Fruit fly (Drosophila melanogaster) whole organism, embryonic: ENCODE measurements around the gene CG34148.

Experiments used
- Atf6 ChIP-seq: fragments of 200-800 bp; sonication (Bioruptor generic); IDR thresholded peaks from 2 replicates; pipeline ENCODE4 v1.3.6; 2022; ENCODE audit warnings: missing biosample characterization, missing genetic modification characterization
- B-H2 ChIP-seq: fragments of 200-800 bp; sonication (Bioruptor generic); optimal IDR thresholded peaks from 2 replicates; lab custom pipeline; 2018; ENCODE audit warnings: missing biosample characterization, mild to moderate bottlenecking, missing genetic modification characterization
- BtbVII ChIP-seq: fragments of 200-800 bp; sonication (Bioruptor generic); optimal IDR thresholded peaks from 3 replicates; lab custom pipeline; 2017; ENCODE audit warnings: missing biosample characterization, mild to moderate bottlenecking, missing genetic modification characterization
- CG12104 ChIP-seq: fragments of 200-800 bp; sonication (Bioruptor generic); optimal IDR thresholded peaks from 3 replicates; lab custom pipeline; 2016; ENCODE audit warnings: missing biosample characterization, missing genetic modification characterization
- CG12155 ChIP-seq: fragments of 200-800 bp; sonication (Bioruptor generic); optimal IDR thresholded peaks from 3 replicates; lab custom pipeline; 2016; ENCODE audit warnings: missing biosample characterization, missing genetic modification characterization
- CG15601 ChIP-seq: fragments of 200-800 bp; sonication (Bioruptor generic); optimal IDR thresholded peaks from 3 replicates; lab custom pipeline; 2019; ENCODE audit warnings: missing biosample characterization, mild to moderate bottlenecking, missing genetic modification characterization, moderate library complexity
- CG16813 ChIP-seq: fragments of 200-800 bp; sonication (Bioruptor generic); IDR thresholded peaks from 3 replicates; pipeline ENCODE4 v1.3.6; 2022; ENCODE audit warnings: missing biosample characterization, missing genetic modification characterization; ENCODE audit not compliant: partially characterized antibody
- CG16815 ChIP-seq: fragments of 200-800 bp; sonication (Bioruptor generic); optimal IDR thresholded peaks from 3 replicates; lab custom pipeline; 2017; ENCODE audit warnings: missing biosample characterization, mild to moderate bottlenecking, missing genetic modification characterization
- CG17568 ChIP-seq: fragments of 200-800 bp; sonication (Bioruptor generic); optimal IDR thresholded peaks from 2 replicates; lab custom pipeline; 2018; ENCODE audit warnings: missing biosample characterization, mild to moderate bottlenecking, missing genetic modification characterization, moderate library complexity
- CG18011 ChIP-seq: fragments of 200-800 bp; sonication (Bioruptor generic); optimal IDR thresholded peaks from 2 replicates; lab custom pipeline; 2017; ENCODE audit warnings: missing biosample characterization, missing genetic modification characterization, mild to moderate bottlenecking, moderate library complexity, missing genotype
- CG18599 ChIP-seq: fragments of 200-800 bp; sonication (Bioruptor generic); optimal IDR thresholded peaks from 3 replicates; lab custom pipeline; 2017; ENCODE audit warnings: missing biosample characterization, missing genetic modification characterization, mild to moderate bottlenecking, moderate library complexity, missing genetic modification reagents
- CG31441 ChIP-seq: fragments of 200-800 bp; sonication (Bioruptor generic); IDR thresholded peaks from 2 replicates; pipeline ENCODE4 v1.3.6; 2022; ENCODE audit warnings: missing biosample characterization, missing genetic modification characterization
- CG4328 ChIP-seq: fragments of 200-800 bp; sonication (Bioruptor generic); optimal IDR thresholded peaks from 3 replicates; lab custom pipeline; 2017; ENCODE audit warnings: missing biosample characterization, missing genetic modification reagents, missing genetic modification characterization
- CG4360 ChIP-seq: fragments of 200-800 bp; sonication (Bioruptor generic); IDR thresholded peaks from 2 replicates; pipeline ENCODE4 v1.3.6; 2022; ENCODE audit warnings: missing biosample characterization, missing genetic modification characterization
- CG6272 ChIP-seq: fragments of 200-800 bp; sonication (Bioruptor generic); IDR thresholded peaks from 2 replicates; pipeline ENCODE4 v1.3.6; 2022; ENCODE audit warnings: missing biosample characterization, missing genetic modification characterization
- CG6689 ChIP-seq: fragments of 200-800 bp; sonication (Bioruptor generic); IDR thresholded peaks from 2 replicates; pipeline ENCODE4 v1.3.6; 2022; ENCODE audit warnings: missing biosample characterization, missing genetic modification characterization
- CG7745 ChIP-seq: fragments of 200-800 bp; sonication (Bioruptor generic); optimal IDR thresholded peaks from 2 replicates; lab custom pipeline; 2018; ENCODE audit warnings: missing biosample characterization, mild to moderate bottlenecking, missing genetic modification characterization, moderate library complexity
- D19B ChIP-seq: fragments of 200-800 bp; sonication (Bioruptor generic); optimal IDR thresholded peaks from 2 replicates; lab custom pipeline; 2017; ENCODE audit warnings: missing biosample characterization, mild to moderate bottlenecking, missing genetic modification characterization
- Fer1 ChIP-seq: fragments of 200-800 bp; sonication (Bioruptor generic); optimal IDR thresholded peaks from 2 replicates; lab custom pipeline; 2017; ENCODE audit warnings: missing biosample characterization, mild to moderate bottlenecking, missing genetic modification characterization
- H2.0 ChIP-seq: fragments of 200-800 bp; sonication (Bioruptor generic); IDR thresholded peaks from 2 replicates; pipeline ENCODE4 v1.3.6; 2022; ENCODE audit warnings: missing biosample characterization, missing genetic modification characterization
- HLH54F ChIP-seq: fragments of 200-800 bp; sonication (Bioruptor generic); optimal IDR thresholded peaks from 3 replicates; lab custom pipeline; 2016; ENCODE audit warnings: missing biosample characterization, missing genetic modification characterization
- HmgD ChIP-seq: fragments of 200-800 bp; sonication (Bioruptor generic); optimal IDR thresholded peaks from 3 replicates; lab custom pipeline; 2016; ENCODE audit warnings: missing biosample characterization, missing genetic modification characterization
- Meics ChIP-seq: fragments of 200-800 bp; sonication (Bioruptor generic); optimal IDR thresholded peaks from 2 replicates; lab custom pipeline; 2017; ENCODE audit warnings: missing biosample characterization, mild to moderate bottlenecking, missing genetic modification characterization
- Sry-δ ChIP-seq: fragments of 200-800 bp; sonication (Bioruptor generic); optimal IDR thresholded peaks from 2 replicates; lab custom pipeline; 2016; ENCODE audit warnings: missing biosample characterization, missing genetic modification characterization
- Stat92E ChIP-seq, 3 experiments: fragments of >200 bp in 2 of 3; fragments of 200-800 bp in 1 of 3; sonication (Bioruptor generic) in 1 of 3; optimal IDR thresholded peaks; 2 replicates each; lab custom pipeline; 2017 to 2019; ENCODE audit warnings: missing biosample characterization in 3 of 3, missing genetic modification characterization in 3 of 3, mild to moderate bottlenecking in 1 of 3, moderate library complexity in 1 of 3
- bigmax ChIP-seq: fragments of 200-800 bp; sonication (Bioruptor generic); optimal IDR thresholded peaks from 2 replicates; lab custom pipeline; 2018; ENCODE audit warnings: missing biosample characterization, mild to moderate bottlenecking, missing genetic modification characterization
- chn ChIP-seq: fragments of 200-800 bp; sonication (Bioruptor generic); optimal IDR thresholded peaks from 2 replicates; lab custom pipeline; 2016; ENCODE audit warnings: missing biosample characterization, missing genetic modification characterization
- dan ChIP-seq: fragments of 200-800 bp; sonication (Bioruptor generic); IDR thresholded peaks from 2 replicates; pipeline ENCODE4 v1.3.6; 2022; ENCODE audit warnings: missing biosample characterization, missing genetic modification characterization
- ems ChIP-seq: fragments of 200-800 bp; sonication (Bioruptor generic); optimal IDR thresholded peaks from 3 replicates; lab custom pipeline; 2016; ENCODE audit warnings: missing biosample characterization, missing genetic modification characterization
- her ChIP-seq: fragments of 200-800 bp; sonication (Bioruptor generic); optimal IDR thresholded peaks from 2 replicates; lab custom pipeline; 2016; ENCODE audit warnings: missing biosample characterization, missing genetic modification characterization
- ind ChIP-seq: fragments of 200-800 bp; sonication (Bioruptor generic); optimal IDR thresholded peaks from 3 replicates; lab custom pipeline; 2016; ENCODE audit warnings: missing biosample characterization, missing genetic modification characterization
- insv ChIP-seq, 2 experiments: fragments of 200-800 bp; sonication (Bioruptor generic); optimal IDR thresholded peaks; 3 replicates each; lab custom pipeline; 2016 to 2018; ENCODE audit warnings: missing biosample characterization in 2 of 2, missing genetic modification characterization in 2 of 2
- kay ChIP-seq: fragments of 200-800 bp; sonication (Bioruptor generic); optimal IDR thresholded peaks from 2 replicates; lab custom pipeline; 2016; ENCODE audit warnings: missing biosample characterization, missing genetic modification characterization
- lov ChIP-seq, 2 experiments: fragments of 200-800 bp in 1 of 2; fragments of >200 bp in 1 of 2; sonication (Bioruptor generic) in 1 of 2; IDR thresholded peaks in 1 of 2; optimal IDR thresholded peaks in 1 of 2; 2 replicates in 1 of 2; 3 replicates in 1 of 2; pipeline versions ENCODE4 v1.3.6 to Lab custom; 2017 to 2022; ENCODE audit warnings: missing biosample characterization in 1 of 2, missing genetic modification characterization in 1 of 2
- pan ChIP-seq, 4 experiments: fragments of >200 bp in 3 of 4; fragments of 200-800 bp in 1 of 4; sonication (Bioruptor generic) in 1 of 4; optimal IDR thresholded peaks in 3 of 4; IDR thresholded peaks in 1 of 4; 2 replicates each; pipeline versions ENCODE4 v1.3.6 to Lab custom; 2017 to 2022; ENCODE audit warnings: missing biosample characterization in 2 of 4, missing genetic modification characterization in 2 of 4, mixed read lengths in 1 of 4
- pros ChIP-seq: fragments of 200-800 bp; sonication (Bioruptor generic); optimal IDR thresholded peaks from 3 replicates; lab custom pipeline; 2019; ENCODE audit warnings: missing biosample characterization, mild to moderate bottlenecking, missing genetic modification characterization, moderate library complexity
- rib ChIP-seq: fragments of 200-800 bp; sonication (Bioruptor generic); IDR thresholded peaks from 2 replicates; pipeline ENCODE4 v1.3.6; 2022; ENCODE audit warnings: missing biosample characterization, missing genetic modification characterization
- sna ChIP-seq: fragments of 200-800 bp; sonication (Bioruptor generic); IDR thresholded peaks from 2 replicates; pipeline ENCODE4 v1.3.6; 2022; ENCODE audit warnings: missing biosample characterization, missing genetic modification characterization; ENCODE audit not compliant: partially characterized antibody
- sqz ChIP-seq: fragments of 200-800 bp; sonication (Bioruptor generic); optimal IDR thresholded peaks from 3 replicates; lab custom pipeline; 2018; ENCODE audit warnings: missing biosample characterization, mild to moderate bottlenecking, missing genetic modification characterization
- tin ChIP-seq: fragments of 200-800 bp; sonication (Bioruptor generic); optimal IDR thresholded peaks from 3 replicates; lab custom pipeline; 2016; ENCODE audit warnings: missing biosample characterization, missing genetic modification characterization
- tna ChIP-seq: fragments of 200-800 bp; sonication (Bioruptor generic); IDR thresholded peaks from 2 replicates; pipeline ENCODE4 v1.3.6; 2022; ENCODE audit warnings: missing biosample characterization, missing genetic modification characterization; ENCODE audit not compliant: partially characterized antibody
- ttk ChIP-seq: fragments of 200-800 bp; sonication (Bioruptor generic); IDR thresholded peaks from 2 replicates; pipeline ENCODE4 v2.1.2; 2022; ENCODE audit warnings: missing biosample characterization, missing genetic modification characterization
- vfl ChIP-seq: fragments of 200-800 bp; sonication (Bioruptor generic); optimal IDR thresholded peaks from 2 replicates; lab custom pipeline; 2016; ENCODE audit warnings: missing biosample characterization, missing genetic modification characterization
- vnd ChIP-seq: fragments of 200-800 bp; sonication (Bioruptor generic); IDR thresholded peaks from 3 replicates; pipeline ENCODE4 v1.3.6; 2022; ENCODE audit warnings: missing biosample characterization, missing genetic modification characterization; ENCODE audit not compliant: partially characterized antibody
- wor ChIP-seq: fragments of 200-800 bp; sonication (Bioruptor generic); IDR thresholded peaks from 2 replicates; pipeline ENCODE4 v1.3.6; 2022; ENCODE audit warnings: missing biosample characterization, missing genetic modification characterization
- zf30C ChIP-seq: fragments of 200-800 bp; sonication (Bioruptor generic); optimal IDR thresholded peaks from 3 replicates; lab custom pipeline; 2018; ENCODE audit warnings: missing biosample characterization, mild to moderate bottlenecking, missing genetic modification characterization
- zfh2 ChIP-seq: fragments of 200-800 bp; sonication (Bioruptor generic); optimal IDR thresholded peaks from 2 replicates; lab custom pipeline; 2016; ENCODE audit warnings: missing biosample characterization, missing genetic modification characterization

Gene CG34148

dm6 chr3R:21853618-21854573 is 24.6 kb downstream of the CG34148 start (continued):
- TF ChIP-seq CG12104 (no peak), BtbVII (GFP tag; lab: Kevin White, UChicago) (peak; percentile 28), bigmax (no peak), vnd (peak; percentile 26; the same call in 1 of the 3 replicates), pros (GFP tag; lab: Kevin White, UChicago) (peak; percentile 78), HmgD (GFP tag; lab: Kevin White, UChicago) (no peak), HLH54F (GFP tag; lab: Kevin White, UChicago) (no peak), rib (GFP tag; lab: Robert Waterston, UW) (peak; percentile 79; the same call in 1 of the 2 replicates), vfl (GFP tag; lab: Kevin White, UChicago) (no peak), ems (no peak), insv (GFP tag; optimal IDR thresholded peaks at IDR 0.05; lab: Kevin White, UChicago) (peak in 1 of 2 experiments; percentile 60), Atf6 (GFP tag; lab: Robert Waterston, UW) (no peak; the same call in 1 of the 2 replicates), tin (no peak), D19B (GFP tag; lab: Kevin White, UChicago) (peak; percentile 7), ind (no peak), dan (GFP tag; lab: Robert Waterston, UW) (no peak), CG17568 (no peak), sqz (GFP tag; lab: Kevin White, UChicago) (peak; percentile 86), Sry-δ (GFP tag; lab: Kevin White, UChicago) (no peak), CG12155 (GFP tag; lab: Kevin White, UChicago) (no peak), CG6272 (GFP tag; lab: Robert Waterston, UW) (no peak), H2.0 (no peak), lov (optimal IDR thresholded peaks at IDR 0.05; lab: Kevin White, UChicago) (no peak), lov (GFP tag; IDR thresholded peaks at IDR 0.05; lab: Robert Waterston, UW) (0 out of 3 replicates have a peak, but pooled peaks have one; percentile 70), CG18011 (GFP tag; lab: Kevin White, UChicago) (no peak), tna (no peak), sna (GFP tag; lab: Robert Waterston, UW) (no peak), chn (GFP tag; lab: Kevin White, UChicago) (no peak), CG18599 (no peak), CG7745 (peak; percentile 9), CG15601 (tag; lab: Kevin White, UChicago) (peak; percentile 58), ttk (no peak), CG16815 (GFP tag; lab: Kevin White, UChicago) (no peak), wor (GFP tag; lab: Robert Waterston, UW) (no peak), kay (no peak), CG4360 (GFP tag; lab: Robert Waterston, UW) (0 out of 2 replicates have a peak, but pooled peaks have one; percentile 19), Stat92E (GFP tag; optimal IDR thresholded peaks at IDR 0.05; lab: Kevin White, UChicago) (peak in 1 of 3 experiments; percentile 79), pan (optimal IDR thresholded peaks at IDR 0.05; lab: Kevin White, UChicago) (no peak), pan (GFP tag; optimal IDR thresholded peaks at IDR 0.05 in 1 of 2, IDR thresholded peaks at IDR 0.05 in 1 of 2) (peak in 1 of 2 experiments; percentile 23), Fer1 (GFP tag; lab: Kevin White, UChicago) (peak; percentile 15), B-H2 (GFP tag; lab: Kevin White, UChicago) (no peak), CG4328 (GFP tag; lab: Kevin White, UChicago) (no peak), CG16813 (no peak), CG31441 (GFP tag; lab: Robert Waterston, UW) (no peak; the same call in 1 of the 2 replicates), her (GFP tag; lab: Kevin White, UChicago) (peak; percentile 23), zf30C (GFP tag; lab: Kevin White, UChicago) (peak; percentile 67), Meics (GFP tag; lab: Kevin White, UChicago) (no peak), zfh2 (GFP tag; lab: Kevin White, UChicago) (peak; percentile 32), CG6689 (GFP tag; lab: Robert Waterston, UW) (no peak)
